Worm (Caenorhabditis elegans) whole organism, L3 larva: Measurements from ENCODE around the gene W09D10.4.

ENCODE experiments used
- R02D3.7 ChIP-seq: fragments of 150-350 bp; optimal IDR thresholded peaks from 2 replicates; lab custom pipeline; 2014; ENCODE audit warnings: missing biosample characterization, missing genetic modification characterization
- ZK546.5 ChIP-seq: sonication (generic microtip); optimal IDR thresholded peaks from 2 replicates; lab custom pipeline; 2017; ENCODE audit warnings: missing biosample characterization, missing genetic modification characterization
- aly-2 ChIP-seq: fragments of 150-350 bp; optimal IDR thresholded peaks from 2 replicates; lab custom pipeline; 2014; ENCODE audit warnings: missing biosample characterization, missing genetic modification characterization
- ama-1 ChIP-seq: fragments of 150-350 bp; optimal IDR thresholded peaks from 2 replicates; lab custom pipeline; 2018
- ceh-16 ChIP-seq: sonication (generic microtip); optimal IDR thresholded peaks from 2 replicates; lab custom pipeline; 2017; ENCODE audit warnings: missing biosample characterization, missing genetic modification characterization
- ceh-82 ChIP-seq: fragments of 150-350 bp; optimal IDR thresholded peaks from 2 replicates; lab custom pipeline; 2014; ENCODE audit warnings: missing biosample characterization, missing genetic modification characterization
- egl-27 ChIP-seq: sonication (generic microtip); optimal IDR thresholded peaks from 4 replicates; lab custom pipeline; 2017; ENCODE audit warnings: missing biosample characterization, missing genetic modification reagents, missing genetic modification characterization
- egl-5 ChIP-seq: fragments of 150-350 bp; optimal IDR thresholded peaks from 2 replicates; lab custom pipeline; 2017; ENCODE audit warnings: missing biosample characterization, missing genetic modification reagents, missing genetic modification characterization, inconsistent platforms
- elt-3 ChIP-seq, 3 experiments: fragments of 150-350 bp in 1 of 3; sonication (generic microtip) in 2 of 3; optimal IDR thresholded peaks; 2 replicates in 2 of 3; 4 replicates in 1 of 3; lab custom pipeline; 2014 to 2017; ENCODE audit warnings: missing biosample characterization in 3 of 3, missing genetic modification characterization in 3 of 3
- eor-1 ChIP-seq, 2 experiments: fragments of 150-350 bp; optimal IDR thresholded peaks; 2 replicates each; lab custom pipeline; 2014 to 2018; ENCODE audit warnings: missing biosample characterization in 2 of 2, missing genetic modification characterization in 2 of 2
- fkh-10 ChIP-seq: sonication (generic microtip); optimal IDR thresholded peaks from 2 replicates; lab custom pipeline; 2017; ENCODE audit warnings: missing biosample characterization, missing genetic modification reagents, missing genetic modification characterization
- fkh-2 ChIP-seq: fragments of 150-350 bp; optimal IDR thresholded peaks from 2 replicates; lab custom pipeline; 2014; ENCODE audit warnings: missing biosample characterization, missing genetic modification reagents, missing genetic modification characterization
- hmg-11 ChIP-seq: sonication (generic microtip); optimal IDR thresholded peaks from 2 replicates; lab custom pipeline; 2016; ENCODE audit warnings: missing genetic modification characterization, missing compliant biosample characterization
- jun-1 ChIP-seq: fragments of 150-350 bp; optimal IDR thresholded peaks from 2 replicates; lab custom pipeline; 2014; ENCODE audit warnings: missing biosample characterization, missing genetic modification reagents, missing genetic modification characterization
- lin-15B ChIP-seq: fragments of 150-350 bp; optimal IDR thresholded peaks from 2 replicates; lab custom pipeline; 2014; ENCODE audit warnings: missing biosample characterization, missing genetic modification characterization
- lin-39 ChIP-seq: fragments of 150-350 bp; optimal IDR thresholded peaks from 2 replicates; lab custom pipeline; 2018; ENCODE audit warnings: missing biosample characterization, missing genetic modification reagents, missing genetic modification characterization
- lsy-12 ChIP-seq: sonication (generic microtip); optimal IDR thresholded peaks from 2 replicates; lab custom pipeline; 2016; ENCODE audit warnings: mild to moderate bottlenecking, missing genetic modification characterization, missing compliant biosample characterization
- mml-1 ChIP-seq: fragments of 150-350 bp; sonication (generic microtip); optimal IDR thresholded peaks from 3 replicates; lab custom pipeline; 2014; ENCODE audit warnings: missing biosample characterization, missing genetic modification characterization
- nfya-1 ChIP-seq: sonication (generic microtip); optimal IDR thresholded peaks from 2 replicates; lab custom pipeline; 2017; ENCODE audit warnings: missing genetic modification characterization, mild to moderate bottlenecking, missing compliant biosample characterization, antibody characterized with exemption, moderate library complexity; ENCODE audit not compliant: insufficient read depth
- nhr-12 ChIP-seq: fragments of 150-350 bp; optimal IDR thresholded peaks from 2 replicates; lab custom pipeline; 2014; ENCODE audit warnings: missing biosample characterization, missing genetic modification characterization
- nhr-23 ChIP-seq: fragments of 150-350 bp; optimal IDR thresholded peaks from 2 replicates; lab custom pipeline; 2014; ENCODE audit warnings: missing biosample characterization, missing genetic modification reagents, missing genetic modification characterization
- nhr-237 ChIP-seq: fragments of 150-350 bp; optimal IDR thresholded peaks from 2 replicates; lab custom pipeline; 2014; ENCODE audit warnings: missing biosample characterization, missing genetic modification characterization
- nhr-25 ChIP-seq: sonication (generic microtip); optimal IDR thresholded peaks from 2 replicates; lab custom pipeline; 2017; ENCODE audit warnings: missing biosample characterization, missing genetic modification characterization
- nhr-28 ChIP-seq: fragments of 150-350 bp; optimal IDR thresholded peaks from 2 replicates; lab custom pipeline; 2014; ENCODE audit warnings: missing biosample characterization, missing genetic modification characterization
- nhr-43 ChIP-seq: sonication (generic microtip); optimal IDR thresholded peaks from 2 replicates; lab custom pipeline; 2016; ENCODE audit warnings: mild to moderate bottlenecking, missing genetic modification characterization, missing compliant biosample characterization; ENCODE audit not compliant: poor library complexity, severe bottlenecking
- nhr-76 ChIP-seq: fragments of 150-350 bp; sonication (generic microtip); optimal IDR thresholded peaks from 5 replicates; lab custom pipeline; 2014; ENCODE audit warnings: missing biosample characterization, missing genetic modification characterization
- nhr-77 ChIP-seq: fragments of 150-350 bp; optimal IDR thresholded peaks from 2 replicates; lab custom pipeline; 2014; ENCODE audit warnings: missing biosample characterization, missing genetic modification characterization
- pha-4 ChIP-seq: fragments of 150-350 bp; optimal IDR thresholded peaks from 2 replicates; lab custom pipeline; 2014; ENCODE audit warnings: missing biosample characterization, missing genetic modification reagents, missing genetic modification characterization
- sea-2 ChIP-seq: fragments of 150-350 bp; sonication (generic microtip); optimal IDR thresholded peaks from 4 replicates; lab custom pipeline; 2014; ENCODE audit warnings: missing biosample characterization, missing genetic modification reagents, missing genetic modification characterization
- skn-1 ChIP-seq: fragments of 150-350 bp; optimal IDR thresholded peaks from 2 replicates; lab custom pipeline; 2014; ENCODE audit warnings: missing biosample characterization, missing genetic modification characterization
- snpc-4 ChIP-seq: fragments of 150-350 bp; optimal IDR thresholded peaks from 2 replicates; lab custom pipeline; 2014; ENCODE audit warnings: missing biosample characterization, missing genetic modification characterization
- tbx-2 ChIP-seq: sonication (generic microtip); optimal IDR thresholded peaks from 2 replicates; lab custom pipeline; 2016; ENCODE audit warnings: mild to moderate bottlenecking, missing genetic modification characterization, missing compliant biosample characterization
- zag-1 ChIP-seq: fragments of 150-350 bp; optimal IDR thresholded peaks from 2 replicates; lab custom pipeline; 2014; ENCODE audit warnings: missing biosample characterization, missing genetic modification characterization
- ztf-11 ChIP-seq: fragments of 150-350 bp; optimal IDR thresholded peaks from 2 replicates; lab custom pipeline; 2014; ENCODE audit warnings: missing biosample characterization, missing genetic modification characterization
- ztf-4 ChIP-seq: fragments of 150-350 bp; optimal IDR thresholded peaks from 2 replicates; lab custom pipeline; 2014; ENCODE audit warnings: missing biosample characterization, missing genetic modification characterization

W09D10.4 gene

DNA sequence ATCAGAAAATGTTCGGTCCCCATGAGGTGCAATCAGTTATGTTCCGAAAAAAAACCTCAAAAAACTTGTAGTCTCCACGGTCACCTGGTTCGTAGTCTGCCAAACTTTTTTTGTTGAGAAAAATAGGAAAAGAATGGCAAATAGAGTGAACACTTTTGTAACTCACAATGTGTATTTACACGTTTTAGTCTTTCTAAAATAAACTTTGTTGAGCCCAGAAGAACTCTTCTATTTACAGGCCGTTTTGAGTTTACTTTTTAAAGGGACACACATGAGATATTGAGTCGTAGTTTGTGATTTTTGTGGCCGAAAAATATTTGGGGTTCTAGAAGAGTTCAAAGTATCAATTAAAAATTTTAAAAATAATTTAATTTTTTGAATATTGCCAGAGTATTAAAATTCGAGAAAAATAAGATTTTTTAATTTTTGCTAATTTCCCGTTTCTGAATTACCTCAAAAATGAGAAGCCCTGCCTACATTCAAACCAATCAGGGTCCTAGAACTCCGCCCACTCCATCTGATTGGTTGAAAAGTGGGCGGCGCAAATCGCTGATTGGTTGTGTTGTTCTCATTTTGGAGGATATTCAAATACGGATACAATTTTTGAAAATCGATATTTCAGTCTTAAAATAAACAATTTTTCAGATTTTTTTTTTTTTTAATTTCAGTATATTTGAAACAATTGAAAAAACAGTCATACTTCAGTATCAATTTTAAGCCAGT is 18.7 kb upstream of the W09D10.4 start:
- TF ChIP-seq nhr-28, result no peak
- no peak for TF ChIP-seq lsy-12 (tag; lab: Kevin White, UChicago)
- no peak for TF ChIP-seq ceh-16 (tag; lab: Kevin White, UChicago)
- no peak for TF ChIP-seq R02D3.7 (tag; lab: Kevin White, UChicago)
- TF ChIP-seq nhr-12, result no peak
- peak; percentile 94 for TF ChIP-seq pha-4 (tag; lab: Kevin White, UChicago)
- TF ChIP-seq nfya-1 (tag; lab: Kevin White, UChicago), result peak; percentile 89
- TF ChIP-seq ceh-82 (tag; lab: Kevin White, UChicago), result no peak

- TF ChIP-seq lin-39 (tag; lab: Kevin White, UChicago) (no peak), sea-2 (GFP tag; lab: Kevin White, UChicago) (no peak), nhr-237 (tag; lab: Kevin White, UChicago) (no peak), nhr-28 (no peak), tbx-2 (no peak), nhr-43 (no peak), pha-4 (tag; lab: Kevin White, UChicago) (no peak), hmg-11 (tag; lab: Kevin White, UChicago) (no peak), lsy-12 (tag; lab: Kevin White, UChicago) (no peak), nfya-1 (tag; lab: Kevin White, UChicago) (no peak), ztf-4 (tag; lab: Kevin White, UChicago) (no peak), fkh-10 (GFP tag; lab: Kevin White, UChicago) (no peak), ama-1 (lab: Kevin White, UChicago) (no peak), nhr-23 (tag; lab: Kevin White, UChicago) (no peak), zag-1 (tag; lab: Kevin White, UChicago) (no peak), elt-3 (tag; optimal IDR thresholded peaks at IDR 0.05; lab: Kevin White, UChicago) (no peak), aly-2 (tag; lab: Kevin White, UChicago) (no peak), mml-1 (tag; lab: Kevin White, UChicago) (no peak), nhr-76 (tag; lab: Kevin White, UChicago) (no peak), nhr-77 (no peak)
Measured at ce11 chrIII:10733300-10733699, 17.3 kb upstream of the W09D10.4 start.

DNA sequence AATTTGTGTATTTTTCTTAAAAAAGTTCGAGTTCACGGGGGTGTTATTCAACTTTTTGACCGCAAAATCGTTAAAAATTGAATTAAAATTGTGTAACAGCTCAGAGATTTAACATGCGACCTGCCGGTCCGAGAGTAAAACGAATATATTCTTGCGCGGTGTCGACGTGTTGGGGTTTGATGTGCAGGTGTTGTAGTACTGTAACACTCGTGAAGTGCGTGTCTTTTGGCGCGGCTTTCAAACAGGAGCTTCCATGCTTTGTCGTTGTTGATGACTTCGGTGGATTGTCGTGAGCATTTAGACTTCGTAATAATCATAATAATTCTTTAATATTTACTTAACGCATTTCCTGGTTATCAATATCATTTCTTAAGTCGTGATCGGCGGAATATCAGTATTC is 14.5 kb upstream of the W09D10.4 start, which contains the start of gene tat-3:
TSS of gene tat-3 (minus strand) at position 196 of the 400 bp plus-strand sequence.
- TF ChIP-seq nhr-25 (tag; lab: Kevin White, UChicago) (no peak), eor-1 (tag; optimal IDR thresholded peaks at IDR 0.05; lab: Kevin White, UChicago) (no peak), nhr-77 (no peak), ZK546.5 (tag; lab: Kevin White, UChicago) (no peak), pha-4 (tag; lab: Kevin White, UChicago) (peak; percentile 21), skn-1 (tag; lab: Kevin White, UChicago) (no peak)
- TF ChIP-seq, all 47 proteins: peak for 1

ce11 chrIII:10721056-10721455 is 5.1 kb upstream of the W09D10.4 start:
- TF ChIP-seq snpc-4 (tag; lab: Kevin White, UChicago) (no peak), eor-1 (tag; optimal IDR thresholded peaks at IDR 0.05; lab: Kevin White, UChicago) (no peak), jun-1 (tag; lab: Kevin White, UChicago) (no peak), tbx-2 (no peak), skn-1 (tag; lab: Kevin White, UChicago) (no peak), fkh-2 (tag; lab: Kevin White, UChicago) (no peak), aly-2 (tag; lab: Kevin White, UChicago) (no peak), ztf-11 (tag; lab: Kevin White, UChicago) (no peak), nhr-12 (no peak), nfya-1 (tag; lab: Kevin White, UChicago) (no peak), nhr-43 (no peak), egl-27 (tag; lab: Kevin White, UChicago) (no peak), nhr-237 (tag; lab: Kevin White, UChicago) (no peak), lin-15B (tag; lab: Kevin White, UChicago) (no peak), egl-5 (no peak), ZK546.5 (tag; lab: Kevin White, UChicago) (no peak), ztf-4 (tag; lab: Kevin White, UChicago) (no peak), lin-39 (tag; lab: Kevin White, UChicago) (no peak), nhr-25 (tag; lab: Kevin White, UChicago) (no peak)
